Fruit fly (Drosophila melanogaster) whole organism, embryonic: ENCODE data around the gene mnd.

Source experiments
- Aef1 ChIP-seq: fragments of 200-800 bp; sonication (Bioruptor generic); IDR thresholded peaks from 3 replicates; pipeline ENCODE4 v1.3.6; 2022; ENCODE audit warnings: missing biosample characterization, missing genetic modification characterization
- Antp ChIP-seq: fragments of 200-800 bp; sonication (Bioruptor generic); optimal IDR thresholded peaks from 3 replicates; lab custom pipeline; 2016; ENCODE audit warnings: missing biosample characterization, missing genetic modification characterization
- Bgb ChIP-seq: fragments of 200-800 bp; sonication (Bioruptor generic); IDR thresholded peaks from 2 replicates; pipeline ENCODE4 v1.3.6; 2022; ENCODE audit warnings: missing biosample characterization, missing genetic modification characterization; ENCODE audit not compliant: partially characterized antibody
- BtbVII ChIP-seq: fragments of 200-800 bp; sonication (Bioruptor generic); optimal IDR thresholded peaks from 3 replicates; lab custom pipeline; 2017; ENCODE audit warnings: missing biosample characterization, mild to moderate bottlenecking, missing genetic modification characterization
- CG10209 ChIP-seq: fragments of 200-800 bp; sonication (Bioruptor generic); optimal IDR thresholded peaks from 3 replicates; lab custom pipeline; 2017; ENCODE audit warnings: missing biosample characterization, mild to moderate bottlenecking, missing genetic modification characterization, missing genetic modification reagents
- CG11093 ChIP-seq: fragments of 200-800 bp; sonication (Bioruptor generic); IDR thresholded peaks from 3 replicates; pipeline ENCODE4 v1.3.6; 2022; ENCODE audit warnings: missing biosample characterization, missing genetic modification characterization
- CG12104 ChIP-seq: fragments of 200-800 bp; sonication (Bioruptor generic); optimal IDR thresholded peaks from 3 replicates; lab custom pipeline; 2016; ENCODE audit warnings: missing biosample characterization, missing genetic modification characterization
- CG12219 ChIP-seq: fragments of 200-800 bp; sonication (Bioruptor generic); optimal IDR thresholded peaks from 3 replicates; lab custom pipeline; 2018; ENCODE audit warnings: missing biosample characterization, mild to moderate bottlenecking, missing genetic modification characterization
- CG12769 ChIP-seq: fragments of 200-800 bp; sonication (Bioruptor generic); optimal IDR thresholded peaks from 2 replicates; lab custom pipeline; 2019; ENCODE audit warnings: missing biosample characterization, mild to moderate bottlenecking, missing genetic modification characterization, moderate library complexity
- CG13624 ChIP-seq: fragments of 200-800 bp; sonication (Bioruptor generic); optimal IDR thresholded peaks from 2 replicates; lab custom pipeline; 2016; ENCODE audit warnings: missing biosample characterization, missing genetic modification characterization
- CG13894 ChIP-seq: fragments of 200-800 bp; sonication (Bioruptor generic); optimal IDR thresholded peaks from 3 replicates; lab custom pipeline; 2018; ENCODE audit warnings: missing biosample characterization, mild to moderate bottlenecking, missing genetic modification characterization, moderate library complexity
- CG14860 ChIP-seq: fragments of 200-800 bp; sonication (Bioruptor generic); IDR thresholded peaks from 3 replicates; pipeline ENCODE4 v1.3.6; 2022; ENCODE audit warnings: missing biosample characterization, missing genetic modification characterization; ENCODE audit not compliant: partially characterized antibody
- CG15269 ChIP-seq: fragments of 200-800 bp; sonication (Bioruptor generic); optimal IDR thresholded peaks from 2 replicates; lab custom pipeline; 2018; ENCODE audit warnings: missing biosample characterization, mild to moderate bottlenecking, missing genetic modification characterization, moderate library complexity
- CG1602 ChIP-seq: fragments of 200-800 bp; sonication (Bioruptor generic); optimal IDR thresholded peaks from 3 replicates; lab custom pipeline; 2016; ENCODE audit warnings: missing biosample characterization, missing genetic modification characterization
- CG17186 ChIP-seq: fragments of 200-800 bp; sonication (Bioruptor generic); optimal IDR thresholded peaks from 3 replicates; lab custom pipeline; 2017; ENCODE audit warnings: missing biosample characterization, missing genetic modification reagents, missing genetic modification characterization
- CG17328 ChIP-seq: fragments of 200-800 bp; sonication (Bioruptor generic); IDR thresholded peaks from 2 replicates; pipeline ENCODE4 v1.3.6; 2022; ENCODE audit warnings: missing biosample characterization, missing genetic modification characterization
- CG2199 ChIP-seq: fragments of 200-800 bp; sonication (Bioruptor generic); IDR thresholded peaks from 3 replicates; pipeline ENCODE4 v1.3.6; 2022; ENCODE audit warnings: missing biosample characterization, missing genetic modification characterization
- CG2875 ChIP-seq: fragments of 200-800 bp; sonication (Bioruptor generic); optimal IDR thresholded peaks from 2 replicates; lab custom pipeline; 2017; ENCODE audit warnings: missing biosample characterization, mild to moderate bottlenecking, missing genetic modification characterization, missing genetic modification reagents
- CG30431 ChIP-seq: fragments of 200-800 bp; sonication (Bioruptor generic); optimal IDR thresholded peaks from 2 replicates; lab custom pipeline; 2017; ENCODE audit warnings: missing biosample characterization, missing genetic modification characterization
- CG3065 ChIP-seq: fragments of 200-800 bp; sonication (Bioruptor generic); optimal IDR thresholded peaks from 2 replicates; lab custom pipeline; 2016; ENCODE audit warnings: missing biosample characterization, missing genetic modification characterization
- CG4854 ChIP-seq: fragments of 200-800 bp; sonication (Bioruptor generic); optimal IDR thresholded peaks from 2 replicates; lab custom pipeline; 2016; ENCODE audit warnings: missing biosample characterization, missing genetic modification characterization, inconsistent platforms
- CG7556 ChIP-seq: fragments of 200-800 bp; sonication (Bioruptor generic); optimal IDR thresholded peaks from 2 replicates; lab custom pipeline; 2017; ENCODE audit warnings: missing biosample characterization, mild to moderate bottlenecking, missing genetic modification characterization
- CG7839 ChIP-seq: fragments of 200-800 bp; sonication (Bioruptor generic); optimal IDR thresholded peaks from 3 replicates; lab custom pipeline; 2018; ENCODE audit warnings: missing biosample characterization, mild to moderate bottlenecking, missing genetic modification characterization, moderate library complexity
- CG8924 ChIP-seq: fragments of 200-800 bp; optimal IDR thresholded peaks from 3 replicates; lab custom pipeline; 2019; ENCODE audit warnings: missing biosample characterization, mild to moderate bottlenecking, missing genetic modification characterization, moderate library complexity
- CG9215 ChIP-seq: fragments of 200-800 bp; sonication (Bioruptor generic); IDR thresholded peaks from 2 replicates; pipeline ENCODE4 v1.3.6; 2022; ENCODE audit warnings: missing biosample characterization, missing genetic modification characterization
- CG9817 ChIP-seq: fragments of 200-800 bp; sonication (Bioruptor generic); optimal IDR thresholded peaks from 2 replicates; lab custom pipeline; 2018; ENCODE audit warnings: missing biosample characterization, mild to moderate bottlenecking, missing genetic modification characterization, moderate library complexity
- CG9876 ChIP-seq: fragments of 200-800 bp; sonication (Bioruptor generic); optimal IDR thresholded peaks from 2 replicates; lab custom pipeline; 2016; ENCODE audit warnings: missing biosample characterization, missing genetic modification characterization
- Dref ChIP-seq: fragments of 200-800 bp; sonication (Bioruptor generic); IDR thresholded peaks from 2 replicates; pipeline ENCODE4 v1.3.6; 2022; ENCODE audit warnings: missing biosample characterization, missing genetic modification characterization
- E2f1 ChIP-seq: fragments of 200-800 bp; sonication (Bioruptor generic); IDR thresholded peaks from 2 replicates; pipeline ENCODE4 v1.3.6; 2022; ENCODE audit warnings: missing biosample characterization, missing genetic modification characterization
- HmgD ChIP-seq: fragments of 200-800 bp; sonication (Bioruptor generic); optimal IDR thresholded peaks from 3 replicates; lab custom pipeline; 2016; ENCODE audit warnings: missing biosample characterization, missing genetic modification characterization
- Max ChIP-seq: fragments of 200-800 bp; sonication (Bioruptor generic); optimal IDR thresholded peaks from 2 replicates; lab custom pipeline; 2016; ENCODE audit warnings: missing biosample characterization, mild to moderate bottlenecking, missing genetic modification characterization
- Nf-YC ChIP-seq: fragments of 200-800 bp; optimal IDR thresholded peaks from 3 replicates; lab custom pipeline; 2019; ENCODE audit warnings: missing biosample characterization, mild to moderate bottlenecking, missing genetic modification characterization, moderate library complexity
- PHDP ChIP-seq: fragments of 200-800 bp; sonication (Bioruptor generic); optimal IDR thresholded peaks from 3 replicates; lab custom pipeline; 2018; ENCODE audit warnings: missing biosample characterization, mild to moderate bottlenecking, missing genetic modification characterization, moderate library complexity
- Xbp1 ChIP-seq: fragments of 200-800 bp; sonication (Bioruptor generic); optimal IDR thresholded peaks from 3 replicates; lab custom pipeline; 2016; ENCODE audit warnings: missing biosample characterization, mild to moderate bottlenecking, missing genetic modification characterization
- ab ChIP-seq: fragments of 200-800 bp; sonication (Bioruptor generic); optimal IDR thresholded peaks from 2 replicates; lab custom pipeline; 2016; ENCODE audit warnings: missing biosample characterization, missing genetic modification characterization
- ac ChIP-seq: fragments of 200-800 bp; sonication (Bioruptor generic); optimal IDR thresholded peaks from 3 replicates; lab custom pipeline; 2017; ENCODE audit warnings: missing biosample characterization, mild to moderate bottlenecking, missing genetic modification characterization
- amos ChIP-seq: fragments of 200-800 bp; sonication (Bioruptor generic); IDR thresholded peaks from 2 replicates; pipeline ENCODE4 v1.3.6; 2022; ENCODE audit warnings: missing biosample characterization, missing genetic modification characterization; ENCODE audit not compliant: partially characterized antibody
- aop ChIP-seq: fragments of 200-800 bp; sonication (Bioruptor generic); IDR thresholded peaks from 2 replicates; pipeline ENCODE4 v1.3.6; 2022; ENCODE audit warnings: missing biosample characterization, missing genetic modification characterization
- bigmax ChIP-seq: fragments of 200-800 bp; sonication (Bioruptor generic); optimal IDR thresholded peaks from 2 replicates; lab custom pipeline; 2018; ENCODE audit warnings: missing biosample characterization, mild to moderate bottlenecking, missing genetic modification characterization
- bsh ChIP-seq, 2 experiments: fragments of 200-800 bp; sonication (Bioruptor generic); optimal IDR thresholded peaks; 2 replicates each; lab custom pipeline; 2017 to 2018; ENCODE audit warnings: mild to moderate bottlenecking in 2 of 2, missing biosample characterization in 2 of 2, missing genetic modification characterization in 2 of 2, moderate library complexity in 1 of 2
- lmd ChIP-seq: fragments of 200-800 bp; sonication (Bioruptor generic); IDR thresholded peaks from 2 replicates; pipeline ENCODE4 v1.3.6; 2022; ENCODE audit warnings: missing biosample characterization, missing genetic modification characterization
- nau ChIP-seq: fragments of 200-800 bp; sonication (Bioruptor generic); optimal IDR thresholded peaks from 3 replicates; lab custom pipeline; 2017; ENCODE audit warnings: missing biosample characterization, mild to moderate bottlenecking, missing genetic modification characterization, missing genetic modification reagents
- repo ChIP-seq: fragments of 200-800 bp; sonication (Bioruptor generic); optimal IDR thresholded peaks from 2 replicates; lab custom pipeline; 2016; ENCODE audit warnings: missing biosample characterization, missing genetic modification characterization
- schlank ChIP-seq: fragments of 200-800 bp; sonication (Bioruptor generic); optimal IDR thresholded peaks from 2 replicates; lab custom pipeline; 2018; ENCODE audit warnings: missing biosample characterization, mild to moderate bottlenecking, missing genetic modification characterization
- seq ChIP-seq: fragments of 200-800 bp; sonication (Bioruptor generic); IDR thresholded peaks from 2 replicates; pipeline ENCODE4 v1.3.6; 2022; ENCODE audit warnings: missing biosample characterization, missing genetic modification characterization
- sim ChIP-seq: fragments of 200-800 bp; sonication (Bioruptor generic); IDR thresholded peaks from 2 replicates; pipeline ENCODE4 v1.3.6; 2022; ENCODE audit warnings: missing biosample characterization, missing genetic modification characterization
- sima ChIP-seq: fragments of 200-800 bp; sonication (Bioruptor generic); optimal IDR thresholded peaks from 2 replicates; lab custom pipeline; 2016; ENCODE audit warnings: missing biosample characterization, missing genetic modification characterization
- zfh2 ChIP-seq: fragments of 200-800 bp; sonication (Bioruptor generic); optimal IDR thresholded peaks from 2 replicates; lab custom pipeline; 2016; ENCODE audit warnings: missing biosample characterization, missing genetic modification characterization

The mnd gene

DNA sequence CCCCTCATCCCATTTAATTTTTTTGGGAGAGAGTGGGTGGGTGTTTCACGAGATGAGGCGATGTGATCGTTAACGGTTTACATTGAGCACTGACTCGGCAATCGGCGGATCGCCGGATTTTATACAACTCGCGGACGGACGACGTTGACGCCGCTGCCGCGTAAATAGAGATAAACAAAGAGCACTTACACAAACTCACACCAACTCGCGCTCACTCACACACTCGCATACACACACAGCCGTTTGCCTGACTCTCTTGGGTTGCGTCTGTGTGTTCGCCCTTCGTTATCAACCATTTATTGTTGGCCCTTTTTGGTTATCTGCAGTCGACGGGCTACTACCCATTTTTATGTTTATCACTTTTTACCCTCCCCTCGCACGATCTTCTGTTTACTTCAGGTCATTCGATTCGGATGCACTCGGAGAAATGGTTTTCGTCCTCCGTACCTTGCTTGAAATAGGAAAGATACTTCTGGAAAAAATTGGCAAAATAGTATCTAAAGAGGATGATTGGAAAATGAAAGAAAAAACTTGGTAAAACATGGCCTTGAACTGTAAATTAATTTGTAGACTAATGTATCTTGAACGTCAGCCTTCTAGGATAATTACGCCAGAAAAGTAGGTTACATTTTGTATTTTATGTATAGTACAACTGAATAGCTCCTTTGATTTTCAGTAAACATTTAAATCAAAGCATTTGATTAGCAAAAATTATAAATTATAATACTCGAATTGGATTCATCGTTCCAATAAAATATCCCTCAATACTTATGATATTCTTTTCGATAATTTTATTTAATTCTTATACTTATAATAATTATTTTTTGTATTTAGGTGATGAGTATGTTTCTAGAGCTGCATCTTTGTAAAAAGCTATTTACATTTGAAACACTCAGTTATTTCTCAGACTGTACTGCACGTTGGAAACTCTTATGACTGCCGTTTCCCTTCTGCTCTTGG, 7.1 kb upstream of the mnd start (continued):
- peak; percentile 58; the same call in 1 of the 2 replicates for TF ChIP-seq Bgb (GFP tag; lab: Robert Waterston, UW)
- TF ChIP-seq zfh2 (GFP tag; lab: Kevin White, UChicago), result no peak
- TF ChIP-seq Antp, result peak; percentile 37
- TF ChIP-seq Aef1 (GFP tag; lab: Robert Waterston, UW), result no peak
- no peak for TF ChIP-seq repo (GFP tag; lab: Kevin White, UChicago)
- TF ChIP-seq Nf-YC (tag; lab: Kevin White, UChicago), result peak; percentile 46
- peak; percentile 36 for TF ChIP-seq CG30431 (GFP tag; lab: Kevin White, UChicago)
- no peak for TF ChIP-seq CG9215 (GFP tag; lab: Robert Waterston, UW)
- TF ChIP-seq sima (GFP tag; lab: Kevin White, UChicago), result no peak
- TF ChIP-seq BtbVII (GFP tag; lab: Kevin White, UChicago), result no peak
- no peak for TF ChIP-seq CG3065 (GFP tag; lab: Kevin White, UChicago)
- TF ChIP-seq CG4854 (GFP tag; lab: Kevin White, UChicago), result no peak
- TF ChIP-seq CG2875 (GFP tag; lab: Kevin White, UChicago), result peak; percentile 23
- TF ChIP-seq PHDP (tag; lab: Kevin White, UChicago), result no peak
- peak; percentile 25 for TF ChIP-seq Xbp1 (GFP tag; lab: Kevin White, UChicago)
- TF ChIP-seq CG8924, result peak; percentile 42
- no peak for TF ChIP-seq ac (GFP tag; lab: Kevin White, UChicago)
- peak; percentile 71 for TF ChIP-seq CG7556 (GFP tag; lab: Kevin White, UChicago)
- no peak; the same call in none of the 2 replicates for TF ChIP-seq CG17328 (GFP tag; lab: Robert Waterston, UW)
- peak; percentile 47 for TF ChIP-seq CG7839 (tag; lab: Kevin White, UChicago)
- peak; percentile 58 for TF ChIP-seq CG12769
- no peak for TF ChIP-seq CG13894 (tag; lab: Kevin White, UChicago)
- peak; percentile 33 for TF ChIP-seq CG12219 (GFP tag; lab: Kevin White, UChicago)
- no peak for TF ChIP-seq seq (GFP tag; lab: Robert Waterston, UW)
- no peak for TF ChIP-seq HmgD
- no peak for TF ChIP-seq E2f1 (GFP tag; lab: Robert Waterston, UW)
- 0 out of 2 replicates have a peak, but pooled peaks have one; percentile 4 for TF ChIP-seq sim (GFP tag; lab: Robert Waterston, UW)
- peak; percentile 44; the same call in 1 of the 2 replicates for TF ChIP-seq aop (GFP tag; lab: Robert Waterston, UW)
- no peak for TF ChIP-seq schlank (tag; lab: Kevin White, UChicago)
- TF ChIP-seq CG17186 (GFP tag; lab: Kevin White, UChicago), result no peak
- TF ChIP-seq Dref, result no peak
- no peak for TF ChIP-seq CG13624 (GFP tag; lab: Kevin White, UChicago)
- no peak for TF ChIP-seq bigmax (GFP tag; lab: Kevin White, UChicago)
- TF ChIP-seq Max (GFP tag; lab: Kevin White, UChicago), result no peak
- peak; percentile 50 for TF ChIP-seq nau
- peak; percentile 49; the same call in 1 of the 2 replicates for TF ChIP-seq lmd
- TF ChIP-seq CG14860, result no peak
- no peak for TF ChIP-seq CG11093 (GFP tag; lab: Robert Waterston, UW)
- TF ChIP-seq CG9876, result no peak
- peak; percentile 56; the same call in 1 of the 3 replicates for TF ChIP-seq CG2199 (GFP tag; lab: Robert Waterston, UW)
- peak; percentile 18 for TF ChIP-seq CG15269 (tag; lab: Kevin White, UChicago)
- peak; percentile 61 for TF ChIP-seq CG1602 (GFP tag; lab: Kevin White, UChicago)
- TF ChIP-seq CG9817 (tag; lab: Kevin White, UChicago), result no peak
- TF ChIP-seq amos (GFP tag; lab: Robert Waterston, UW), result peak; percentile 41; the same call in 1 of the 2 replicates
- TF ChIP-seq bsh (GFP tag; optimal IDR thresholded peaks at IDR 0.05; lab: Kevin White, UChicago), result peak in 1 of 2 experiments; percentile 37
- no peak for TF ChIP-seq ab (GFP tag; lab: Kevin White, UChicago)
- peak; percentile 2 for TF ChIP-seq CG10209 (GFP tag; lab: Kevin White, UChicago)
- TF ChIP-seq CG12104 (GFP tag; lab: Kevin White, UChicago), result peak; percentile 31
